Worm (Caenorhabditis elegans): ENCODE measurements around the gene set-21.

The set-21 gene

ce11 chrIV:4408714-4409113, 18.1 kb downstream of the set-21 start:
- TF ChIP-seq ZK546.5 (tag; optimal IDR thresholded peaks at IDR 0.05) (no peak), ama-1 (optimal IDR thresholded peaks at IDR 0.05) (peak; percentile 15), nhr-43 (tag; optimal IDR thresholded peaks at IDR 0.05; ENCODE audit: poor library complexity, severe bottlenecking) (no peak)

ce11 chrIV:4410526-4410925, 19.9 kb downstream of the set-21 start:
- TF ChIP-seq nhr-237 (tag; optimal IDR thresholded peaks at IDR 0.05) (no peak), ceh-16 (tag; optimal IDR thresholded peaks at IDR 0.05) (no peak)

- no peak for TF ChIP-seq pha-4 (tag; optimal IDR thresholded peaks at IDR 0.05)
- no peak for TF ChIP-seq R02D3.7 (tag; optimal IDR thresholded peaks at IDR 0.05)
- TF ChIP-seq lin-39 (tag; optimal IDR thresholded peaks at IDR 0.05), result no peak
- no peak for TF ChIP-seq nhr-25 (tag; optimal IDR thresholded peaks at IDR 0.05)
- TF ChIP-seq unc-62 (GFP tag; optimal IDR thresholded peaks at IDR 0.05), result no peak
- TF ChIP-seq zag-1 (tag; optimal IDR thresholded peaks at IDR 0.05), result no peak
- TF ChIP-seq ztf-4 (tag; optimal IDR thresholded peaks at IDR 0.05), result no peak
- no peak for TF ChIP-seq aly-2 (tag; optimal IDR thresholded peaks at IDR 0.05)
- TF ChIP-seq egl-27 (tag; optimal IDR thresholded peaks at IDR 0.05), result no peak
- no peak for TF ChIP-seq fkh-2 (tag; optimal IDR thresholded peaks at IDR 0.05)
- TF ChIP-seq hmg-11 (tag; optimal IDR thresholded peaks at IDR 0.05), result no peak
- TF ChIP-seq ceh-82 (tag; optimal IDR thresholded peaks at IDR 0.05), result no peak
- no peak for TF ChIP-seq unc-39 (tag; optimal IDR thresholded peaks at IDR 0.05)
- no peak for TF ChIP-seq nhr-76 (tag; optimal IDR thresholded peaks at IDR 0.05)
These were observed 20.8 kb downstream of the set-21 start for ce11 chrIV:4411311-4411947.

ce11 chrIV:4411948-4412335, 21.3 kb downstream of the set-21 start:
- TF ChIP-seq pqm-1 (tag; optimal IDR thresholded peaks at IDR 0.05) (no peak), ceh-9 (tag; optimal IDR thresholded peaks at IDR 0.05) (no peak), lsy-12 (tag; optimal IDR thresholded peaks at IDR 0.05) (no peak), nhr-67 (tag; optimal IDR thresholded peaks at IDR 0.05) (no peak)

- TF ChIP-seq lsy-12 (tag; optimal IDR thresholded peaks at IDR 0.05), result no peak
- no peak for TF ChIP-seq zag-1 (tag; optimal IDR thresholded peaks at IDR 0.05)
- TF ChIP-seq fos-1 (tag; optimal IDR thresholded peaks at IDR 0.05), result no peak
- TF ChIP-seq mdl-1 (tag; optimal IDR thresholded peaks at IDR 0.05), result no peak
- no peak for TF ChIP-seq ztf-11 (tag; optimal IDR thresholded peaks at IDR 0.05)
- no peak for TF ChIP-seq ceh-9 (tag; optimal IDR thresholded peaks at IDR 0.05)
- TF ChIP-seq sea-2 (GFP tag; optimal IDR thresholded peaks at IDR 0.05), result no peak
- no peak for TF ChIP-seq hmg-11 (tag; optimal IDR thresholded peaks at IDR 0.05)
- TF ChIP-seq elt-1 (tag; optimal IDR thresholded peaks at IDR 0.05), result no peak
- TF ChIP-seq eor-1 (tag; optimal IDR thresholded peaks at IDR 0.05), result no peak
- no peak for TF ChIP-seq nhr-43 (tag; optimal IDR thresholded peaks at IDR 0.05; ENCODE audit: poor library complexity, severe bottlenecking)
- TF ChIP-seq pqm-1 (tag; optimal IDR thresholded peaks at IDR 0.05), result no peak
These were observed 22.5 kb downstream of the set-21 start for ce11 chrIV:4413114-4413513.

- no peak for TF ChIP-seq lin-39 (tag; optimal IDR thresholded peaks at IDR 0.05)
- TF ChIP-seq egl-27 (tag; optimal IDR thresholded peaks at IDR 0.05), result no peak
- no peak for TF ChIP-seq nhr-11 (tag; optimal IDR thresholded peaks at IDR 0.05)
- TF ChIP-seq hmg-11 (tag; optimal IDR thresholded peaks at IDR 0.05), result no peak
- no peak for TF ChIP-seq R02D3.7 (tag; optimal IDR thresholded peaks at IDR 0.05)
- no peak for TF ChIP-seq nhr-237 (tag; optimal IDR thresholded peaks at IDR 0.05)
- TF ChIP-seq nfya-1 (tag; optimal IDR thresholded peaks at IDR 0.05; ENCODE audit: insufficient read depth), result no peak
- no peak for TF ChIP-seq mml-1 (tag; optimal IDR thresholded peaks at IDR 0.05)
- no peak for TF ChIP-seq daf-12 (tag; optimal IDR thresholded peaks at IDR 0.05)
- TF ChIP-seq unc-62 (GFP tag; optimal IDR thresholded peaks at IDR 0.05), result no peak
- TF ChIP-seq sea-2 (GFP tag; optimal IDR thresholded peaks at IDR 0.05), result no peak
- no peak for TF ChIP-seq elt-1 (tag; optimal IDR thresholded peaks at IDR 0.05)
- no peak for TF ChIP-seq nhr-28 (tag; optimal IDR thresholded peaks at IDR 0.05)
- TF ChIP-seq fkh-2 (tag; optimal IDR thresholded peaks at IDR 0.05), result no peak
- no peak for TF ChIP-seq pqm-1 (tag; optimal IDR thresholded peaks at IDR 0.05)
- TF ChIP-seq eor-1 (tag; optimal IDR thresholded peaks at IDR 0.05), result no peak
- no peak for TF ChIP-seq ceh-82 (tag; optimal IDR thresholded peaks at IDR 0.05)
- TF ChIP-seq fkh-10 (GFP tag; optimal IDR thresholded peaks at IDR 0.05), result no peak
- TF ChIP-seq fos-1 (tag; optimal IDR thresholded peaks at IDR 0.05), result no peak
These were observed 31.4 kb downstream of the set-21 start, which contains the start of gene clec-175 for ce11 chrIV:4422029-4422428. clec-175 (plus strand) TSS chrIV:4422329.

Measured in whole organism, L3 larva.